Worm (Caenorhabditis elegans): ENCODE data around the gene Y38E10A.24.

DNA sequence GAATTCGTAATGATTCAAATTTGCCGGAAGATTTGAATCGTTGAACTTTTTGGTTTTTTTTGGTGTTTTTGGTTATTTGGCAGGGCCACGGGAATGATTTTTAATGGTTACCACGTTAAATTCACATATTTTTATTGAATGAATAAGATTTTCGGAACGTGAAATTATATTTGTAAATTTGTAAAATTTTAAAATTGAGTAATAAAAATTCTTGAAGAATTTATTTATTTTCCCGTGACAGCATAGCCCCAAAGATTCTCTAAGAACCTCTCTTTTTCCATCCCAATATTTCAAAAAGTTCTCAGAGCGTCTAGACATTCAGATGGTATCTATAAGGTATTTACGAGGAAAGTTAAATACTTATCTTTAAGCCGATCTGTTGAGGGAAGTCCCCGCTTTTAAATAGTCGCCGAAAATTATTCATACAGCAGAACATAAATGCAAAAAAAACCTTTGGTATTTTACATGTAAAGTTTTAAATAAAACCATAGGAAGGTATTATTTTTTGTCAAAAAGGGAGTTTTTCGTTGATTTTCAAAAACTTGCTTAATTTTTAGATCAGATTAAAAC, 44.0 kb upstream of the Y38E10A.24 start, which contains the start of gene Y38E10A.17:
- no peak for TF ChIP-seq ama-1 (optimal IDR thresholded peaks at IDR 0.05)
- TF ChIP-seq F13C5.2 (tag; optimal IDR thresholded peaks at IDR 0.05), result no peak
- TF ChIP-seq ceh-13 (GFP tag; optimal IDR thresholded peaks at IDR 0.05), result no peak
- no peak for TF ChIP-seq tra-4 (tag; optimal IDR thresholded peaks at IDR 0.05)
- no peak for TF ChIP-seq B0310.2 (tag; optimal IDR thresholded peaks at IDR 0.05)
- no peak for TF ChIP-seq flt-1 (GFP tag; IDR thresholded peaks at IDR 0.05)
- no peak for TF ChIP-seq sea-1 (GFP tag; conservative IDR thresholded peaks at IDR 0.05)
- no peak for TF ChIP-seq tbx-37 (GFP tag; conservative IDR thresholded peaks at IDR 0.05)
